Fruit fly (Drosophila melanogaster): ENCODE results near the gene Ubi-p63E.

DNA sequence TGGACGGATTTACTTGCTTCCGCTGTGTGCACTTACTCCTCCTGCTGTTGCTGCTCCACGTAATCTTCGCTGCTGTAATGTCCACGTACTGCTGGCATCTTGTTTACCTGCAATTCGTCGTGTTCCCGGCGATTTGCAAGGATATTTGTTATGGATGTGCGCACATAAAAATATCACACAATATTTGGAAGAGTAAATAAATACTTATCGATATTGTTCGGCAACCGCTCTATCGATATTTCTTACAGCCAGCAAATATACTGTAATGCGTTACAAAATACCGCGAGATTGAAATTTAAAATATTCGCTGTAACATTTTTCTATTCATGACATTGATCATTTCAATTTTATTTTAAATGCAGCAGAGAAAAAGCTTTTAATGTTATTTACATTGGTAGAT, 34.8 kb upstream of the Ubi-p63E start, which contains the start of gene CG10866:
- TF ChIP-seq pan (optimal IDR thresholded peaks at IDR 0.05) (no peak), usp (GFP tag; optimal IDR thresholded peaks at IDR 0.05) (no peak), psq (optimal IDR thresholded peaks at IDR 0.05) (no peak), CG8478 (optimal IDR thresholded peaks at IDR 0.05) (no peak), EcR (GFP tag; optimal IDR thresholded peaks at IDR 0.05) (no peak), Dll (optimal IDR thresholded peaks at IDR 0.05) (no peak)
